6 worm cellular contexts compared by ENCODE assay signal in the genomic region with DNA sequence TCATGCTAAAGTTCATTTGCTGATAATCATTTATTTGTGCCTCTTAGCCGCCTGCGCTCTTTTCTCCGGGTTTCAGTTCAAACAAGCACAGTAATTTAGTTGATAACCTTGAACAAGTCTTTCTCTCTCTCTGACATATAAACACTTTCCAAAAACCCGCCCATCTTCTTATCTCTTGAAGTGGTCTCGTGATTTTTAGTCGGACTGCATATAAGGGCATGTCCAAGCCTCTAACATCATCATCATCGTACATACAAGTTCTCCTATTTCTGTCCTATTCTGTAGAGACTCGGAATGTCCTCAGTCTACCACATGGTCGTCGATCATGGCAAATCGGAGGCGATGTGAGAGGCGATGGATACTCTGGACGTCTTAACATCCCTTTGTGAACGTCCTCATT.
TF ChIP-seq lines count a peak whose summit lies in the region.

A gene (plus strand): TSS at position 235 of the 400 bp plus-strand sequence.

TF ChIP-seq in whole organism, L1 larva, 84 proteins besides CTCF, POLR2A, EP300 and RAD21 (continues in another document):
- TF ChIP-seq pax-3 (tag; optimal IDR thresholded peaks at IDR 0.05; lab: Kevin White, UChicago) (no peak), pqm-1 (tag; optimal IDR thresholded peaks at IDR 0.05; lab: Kevin White, UChicago) (no peak), sup-37 (GFP tag; optimal IDR thresholded peaks at IDR 0.05; lab: Kevin White, UChicago) (no peak), nhr-47 (tag; optimal IDR thresholded peaks at IDR 0.05; lab: Kevin White, UChicago) (peak; percentile 3), lin-15B (tag; optimal IDR thresholded peaks at IDR 0.05; lab: Kevin White, UChicago) (no peak), lin-35 (GFP tag; optimal IDR thresholded peaks at IDR 0.05; lab: Kevin White, UChicago) (peak in 1 of 2 experiments; percentile 75), fkh-8 (tag; optimal IDR thresholded peaks at IDR 0.05; lab: Kevin White, UChicago) (no peak), nhr-85 (tag; lab: Kevin White, UChicago) (peak; percentile 91), C16A3.4 (tag; optimal IDR thresholded peaks at IDR 0.05; lab: Kevin White, UChicago) (peak; percentile 25), ama-1 (optimal IDR thresholded peaks at IDR 0.05; lab: Kevin White, UChicago) (peak; percentile 75), ets-5 (GFP tag; IDR thresholded peaks at IDR 0.05; lab: Robert Waterston, UW) (no peak), mep-1 (tag; optimal IDR thresholded peaks at IDR 0.05; lab: Kevin White, UChicago) (peak; percentile 22), efl-3 (GFP tag; optimal IDR thresholded peaks at IDR 0.05; lab: Kevin White, UChicago) (no peak), mef-2 (tag; optimal IDR thresholded peaks at IDR 0.05; lab: Kevin White, UChicago) (no peak), tbx-2 (tag; optimal IDR thresholded peaks at IDR 0.05; lab: Kevin White, UChicago) (peak; percentile 34)

TF ChIP-seq in whole organism, L2 larva, 48 proteins besides CTCF, POLR2A, EP300 and RAD21 (continues in another document):
- TF ChIP-seq F13H6.1 (tag; optimal IDR thresholded peaks at IDR 0.05; lab: Kevin White, UChicago) (peak; percentile 72), lin-11 (tag; optimal IDR thresholded peaks at IDR 0.05; lab: Kevin White, UChicago) (no peak), sma-3 (GFP tag; optimal IDR thresholded peaks at IDR 0.05; lab: Kevin White, UChicago) (peak; percentile 84), blmp-1 (tag; optimal IDR thresholded peaks at IDR 0.05; lab: Kevin White, UChicago; ENCODE audit: insufficient read depth) (peak; percentile 67), dmd-4 (tag; optimal IDR thresholded peaks at IDR 0.05; lab: Kevin White, UChicago) (no peak), crh-2 (tag; optimal IDR thresholded peaks at IDR 0.05; lab: Kevin White, UChicago) (peak; percentile 73), ama-1 (optimal IDR thresholded peaks at IDR 0.05; lab: Kevin White, UChicago) (peak; percentile 62), mab-5 (tag; optimal IDR thresholded peaks at IDR 0.05; lab: Kevin White, UChicago) (no peak), ceh-16 (tag; optimal IDR thresholded peaks at IDR 0.05; lab: Kevin White, UChicago) (no peak), ceh-82 (tag; optimal IDR thresholded peaks at IDR 0.05; lab: Kevin White, UChicago) (no peak), lsy-2 (tag; optimal IDR thresholded peaks at IDR 0.05; lab: Kevin White, UChicago) (peak in 1 of 2 experiments; percentile 50), nhr-6 (tag; optimal IDR thresholded peaks at IDR 0.05; lab: Kevin White, UChicago) (peak; percentile 26), nhr-11 (tag; optimal IDR thresholded peaks at IDR 0.05; lab: Kevin White, UChicago) (no peak), nhr-23 (tag; optimal IDR thresholded peaks at IDR 0.05; lab: Kevin White, UChicago) (no peak), alr-1 (tag; optimal IDR thresholded peaks at IDR 0.05; lab: Kevin White, UChicago) (no peak)

TF ChIP-seq in whole organism, L3 larva, 47 proteins besides CTCF, POLR2A, EP300 and RAD21 (continues in another document):
- peak; percentile 86 for TF ChIP-seq ama-1 (optimal IDR thresholded peaks at IDR 0.05; lab: Kevin White, UChicago)
- no peak for TF ChIP-seq ceh-16 (tag; optimal IDR thresholded peaks at IDR 0.05; lab: Kevin White, UChicago)
- peak; percentile 84 for TF ChIP-seq nhr-43 (tag; optimal IDR thresholded peaks at IDR 0.05; lab: Kevin White, UChicago; ENCODE audit: poor library complexity, severe bottlenecking)
- TF ChIP-seq nhr-12 (tag; optimal IDR thresholded peaks at IDR 0.05; lab: Kevin White, UChicago), result no peak
- no peak for TF ChIP-seq hmg-11 (tag; optimal IDR thresholded peaks at IDR 0.05; lab: Kevin White, UChicago)
- no peak for TF ChIP-seq unc-62 (GFP tag; optimal IDR thresholded peaks at IDR 0.05; lab: Kevin White, UChicago)
- peak; percentile 80 for TF ChIP-seq jun-1 (tag; optimal IDR thresholded peaks at IDR 0.05; lab: Kevin White, UChicago)
- peak; percentile 99 for TF ChIP-seq elt-2 (tag; optimal IDR thresholded peaks at IDR 0.05; lab: Kevin White, UChicago)
- TF ChIP-seq zag-1 (tag; optimal IDR thresholded peaks at IDR 0.05; lab: Kevin White, UChicago), result no peak
- peak; percentile 27 for TF ChIP-seq nhr-23 (tag; optimal IDR thresholded peaks at IDR 0.05; lab: Kevin White, UChicago)
- TF ChIP-seq nhr-25 (tag; optimal IDR thresholded peaks at IDR 0.05; lab: Kevin White, UChicago), result peak; percentile 72
- TF ChIP-seq pha-4 (tag; optimal IDR thresholded peaks at IDR 0.05; lab: Kevin White, UChicago), result peak; percentile 8
- peak in 1 of 3 experiments; percentile 75 for TF ChIP-seq elt-3 (tag; optimal IDR thresholded peaks at IDR 0.05; lab: Kevin White, UChicago)
- peak; percentile 96 for TF ChIP-seq pqm-1 (tag; optimal IDR thresholded peaks at IDR 0.05; lab: Kevin White, UChicago)
- no peak for TF ChIP-seq nhr-67 (tag; optimal IDR thresholded peaks at IDR 0.05; lab: Kevin White, UChicago)

TF ChIP-seq in whole organism, L4 larva, 104 proteins besides CTCF, POLR2A, EP300 and RAD21 (continues in another document):
- no peak for TF ChIP-seq zip-2 (tag; optimal IDR thresholded peaks at IDR 0.05; lab: Kevin White, UChicago)
- TF ChIP-seq nhr-102 (tag; optimal IDR thresholded peaks at IDR 0.05; lab: Kevin White, UChicago), result peak; percentile 56
- no peak for TF ChIP-seq cey-2 (tag; optimal IDR thresholded peaks at IDR 0.05; lab: Kevin White, UChicago; ENCODE audit: borderline replicate concordance, insufficient read depth)
- TF ChIP-seq T26A8.4 (GFP tag; IDR thresholded peaks at IDR 0.05; lab: Robert Waterston, UW), result no peak
- TF ChIP-seq nhr-237 (tag; optimal IDR thresholded peaks at IDR 0.05; lab: Kevin White, UChicago), result no peak
- no peak for TF ChIP-seq ces-1 (GFP tag; optimal IDR thresholded peaks at IDR 0.05; lab: Kevin White, UChicago)
- TF ChIP-seq ceh-44 (GFP tag; IDR thresholded peaks at IDR 0.05; lab: Robert Waterston, UW), result no peak
- no peak for TF ChIP-seq hmg-1.1 (GFP tag; IDR thresholded peaks at IDR 0.05; lab: Robert Waterston, UW)
- no peak for TF ChIP-seq fkh-10 (GFP tag; optimal IDR thresholded peaks at IDR 0.05; lab: Kevin White, UChicago)
- TF ChIP-seq ceh-32 (tag; optimal IDR thresholded peaks at IDR 0.05; lab: Kevin White, UChicago; ENCODE audit: poor library complexity), result no peak
- TF ChIP-seq ama-1 (optimal IDR thresholded peaks at IDR 0.05; lab: Kevin White, UChicago), result peak; percentile 95
- TF ChIP-seq mxl-3 (GFP tag; optimal IDR thresholded peaks at IDR 0.05; lab: Kevin White, UChicago), result peak; percentile 64
- TF ChIP-seq nhr-76 (tag; optimal IDR thresholded peaks at IDR 0.05; lab: Kevin White, UChicago), result no peak
- TF ChIP-seq F10B5.3 (tag; optimal IDR thresholded peaks at IDR 0.05; lab: Kevin White, UChicago), result no peak
- TF ChIP-seq mes-2 (tag; optimal IDR thresholded peaks at IDR 0.05; lab: Kevin White, UChicago; ENCODE audit: poor library complexity, severe bottlenecking), result peak; percentile 31
- no peak for TF ChIP-seq aly-2 (tag; optimal IDR thresholded peaks at IDR 0.05; lab: Kevin White, UChicago)

TF ChIP-seq in whole organism, late embryonic, 69 proteins besides CTCF, POLR2A, EP300 and RAD21:
- TF ChIP-seq ceh-9 (tag; optimal IDR thresholded peaks at IDR 0.05; lab: Kevin White, UChicago) (no peak), sdc-2 (tag; optimal IDR thresholded peaks at IDR 0.05; lab: Kevin White, UChicago) (no peak), gmeb-2 (tag; optimal IDR thresholded peaks at IDR 0.05; lab: Kevin White, UChicago) (no peak), ceh-22 (tag; optimal IDR thresholded peaks at IDR 0.05; lab: Kevin White, UChicago) (no peak), pat-9 (tag; optimal IDR thresholded peaks at IDR 0.05; lab: Kevin White, UChicago) (no peak), ceh-18 (tag; optimal IDR thresholded peaks at IDR 0.05; lab: Kevin White, UChicago) (no peak), elt-2 (tag; optimal IDR thresholded peaks at IDR 0.05; lab: Kevin White, UChicago) (peak; percentile 21), nfya-1 (tag; optimal IDR thresholded peaks at IDR 0.05; lab: Kevin White, UChicago) (no peak), rnt-1 (tag; optimal IDR thresholded peaks at IDR 0.05; lab: Kevin White, UChicago) (no peak)
TF ChIP-seq in whole organism, late embryonic: peak in this region for 1.

TF ChIP-seq in whole organism, young adult, 124 proteins besides CTCF, POLR2A, EP300 and RAD21 (continues in another document):
- TF ChIP-seq dox-1 (GFP tag; IDR thresholded peaks at IDR 0.05; lab: Robert Waterston, UW) (peak; percentile 56), ztf-26 (tag; optimal IDR thresholded peaks at IDR 0.05; lab: Kevin White, UChicago) (peak; percentile 19), let-607 (tag; optimal IDR thresholded peaks at IDR 0.05; lab: Kevin White, UChicago) (peak in 1 of 2 experiments; percentile 20), F23B12.7 (tag; optimal IDR thresholded peaks at IDR 0.05; lab: Kevin White, UChicago; ENCODE audit: insufficient read depth) (no peak), rcor-1 (GFP tag; IDR thresholded peaks at IDR 0.05; lab: Robert Waterston, UW) (no peak), nhr-80 (tag; optimal IDR thresholded peaks at IDR 0.05; lab: Kevin White, UChicago) (peak; percentile 98), F37B4.10 (GFP tag; IDR thresholded peaks at IDR 0.05; lab: Robert Waterston, UW) (no peak), nhr-90 (tag; optimal IDR thresholded peaks at IDR 0.05; lab: Kevin White, UChicago) (no peak), cebp-1 (GFP tag; IDR thresholded peaks at IDR 0.05; lab: Robert Waterston, UW) (no peak), cebp-1 (tag; optimal IDR thresholded peaks at IDR 0.05; lab: Kevin White, UChicago) (peak; percentile 17), mes-4 (tag; optimal IDR thresholded peaks at IDR 0.05; lab: Kevin White, UChicago) (no peak), efl-1 (GFP tag; optimal IDR thresholded peaks at IDR 0.05; lab: Kevin White, UChicago) (no peak), lir-1 (GFP tag; conservative IDR thresholded peaks at IDR 0.05; lab: Robert Waterston, UW) (no peak), chd-7 (tag; optimal IDR thresholded peaks at IDR 0.05; lab: Kevin White, UChicago) (no peak), tlf-1 (GFP tag; optimal IDR thresholded peaks at IDR 0.05; lab: Kevin White, UChicago) (peak; percentile 5), lin-40 (tag; optimal IDR thresholded peaks at IDR 0.05; lab: Kevin White, UChicago) (peak; percentile 30), K11D2.4 (GFP tag; IDR thresholded peaks at IDR 0.05; lab: Robert Waterston, UW) (no peak), atf-7 (tag; optimal IDR thresholded peaks at IDR 0.05; lab: Kevin White, UChicago) (peak; percentile 46), pbrm-1 (GFP tag; IDR thresholded peaks at IDR 0.05; lab: Robert Waterston, UW) (0 out of 2 replicates have a peak, but pooled peaks have one; percentile 6), unc-130 (GFP tag; optimal IDR thresholded peaks at IDR 0.05; lab: Kevin White, UChicago) (no peak), F57C9.4 (tag; optimal IDR thresholded peaks at IDR 0.05; lab: Kevin White, UChicago) (no peak), bed-2 (GFP tag; IDR thresholded peaks at IDR 0.05; lab: Robert Waterston, UW) (no peak), ama-1 (optimal IDR thresholded peaks at IDR 0.05; lab: Kevin White, UChicago) (peak; percentile 77), ama-1 (GFP tag; optimal IDR thresholded peaks at IDR 0.05; lab: Kevin White, UChicago) (no peak), ets-4 (GFP tag; optimal IDR thresholded peaks at IDR 0.05; lab: Kevin White, UChicago) (peak; percentile 17), Y79H2A.3 (GFP tag; conservative IDR thresholded peaks at IDR 0.05; lab: Robert Waterston, UW) (no peak)
